Fruit fly (Drosophila melanogaster) whole organism, adult: ENCODE results near the gene CG11030.

Experiments
- Hr96 ChIP-seq: fragments of 200-800 bp; sonication (Bioruptor generic); optimal IDR thresholded peaks from 2 replicates; lab custom pipeline; 2016; ENCODE audit warnings: missing biosample characterization, missing genetic modification characterization
- kay ChIP-seq: fragments of 200-800 bp; sonication (Bioruptor generic); peaks from one replicate; lab custom pipeline; 2016; ENCODE audit warnings: missing biosample characterization, missing genetic modification characterization, borderline replicate concordance
- tj ChIP-seq: fragments of 200-800 bp; sonication (Bioruptor generic); optimal IDR thresholded peaks from 3 replicates; lab custom pipeline; 2017; ENCODE audit warnings: missing biosample characterization, mild to moderate bottlenecking, missing genetic modification characterization, moderate library complexity
- toe ChIP-seq: fragments of 200-800 bp; sonication (Bioruptor generic); optimal IDR thresholded peaks from 2 replicates; lab custom pipeline; 2016; ENCODE audit warnings: missing biosample characterization, missing genetic modification characterization

DNA sequence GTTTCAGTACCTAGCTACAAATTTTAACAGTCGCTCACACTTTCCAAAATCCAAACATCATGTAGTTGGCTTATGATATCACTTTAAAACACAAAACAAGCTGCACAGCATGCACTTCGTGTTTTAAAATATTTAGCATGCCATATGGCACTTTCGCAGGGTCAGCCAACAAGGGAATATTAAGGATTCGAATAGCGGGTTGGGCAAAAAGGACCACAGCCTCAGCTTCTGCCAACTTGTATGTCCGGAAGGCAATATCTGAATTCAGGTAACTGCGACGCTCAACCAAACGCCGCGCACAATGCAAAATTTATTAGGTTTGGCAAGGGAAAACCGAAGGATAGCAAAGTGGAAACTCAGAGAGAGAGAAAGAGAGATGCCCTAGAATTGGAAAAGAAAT, 64.8 kb downstream of the CG11030 start:
- TF ChIP-seq Hr96 (GFP tag; lab: Kevin White, UChicago), result no peak
- TF ChIP-seq toe (GFP tag; lab: Kevin White, UChicago), result no peak
- TF ChIP-seq kay (GFP tag; lab: Kevin White, UChicago), result no peak
- no peak for TF ChIP-seq tj (GFP tag; lab: Kevin White, UChicago)
